Fruit fly (Drosophila melanogaster): ENCODE data around the gene CG4278.

DNA sequence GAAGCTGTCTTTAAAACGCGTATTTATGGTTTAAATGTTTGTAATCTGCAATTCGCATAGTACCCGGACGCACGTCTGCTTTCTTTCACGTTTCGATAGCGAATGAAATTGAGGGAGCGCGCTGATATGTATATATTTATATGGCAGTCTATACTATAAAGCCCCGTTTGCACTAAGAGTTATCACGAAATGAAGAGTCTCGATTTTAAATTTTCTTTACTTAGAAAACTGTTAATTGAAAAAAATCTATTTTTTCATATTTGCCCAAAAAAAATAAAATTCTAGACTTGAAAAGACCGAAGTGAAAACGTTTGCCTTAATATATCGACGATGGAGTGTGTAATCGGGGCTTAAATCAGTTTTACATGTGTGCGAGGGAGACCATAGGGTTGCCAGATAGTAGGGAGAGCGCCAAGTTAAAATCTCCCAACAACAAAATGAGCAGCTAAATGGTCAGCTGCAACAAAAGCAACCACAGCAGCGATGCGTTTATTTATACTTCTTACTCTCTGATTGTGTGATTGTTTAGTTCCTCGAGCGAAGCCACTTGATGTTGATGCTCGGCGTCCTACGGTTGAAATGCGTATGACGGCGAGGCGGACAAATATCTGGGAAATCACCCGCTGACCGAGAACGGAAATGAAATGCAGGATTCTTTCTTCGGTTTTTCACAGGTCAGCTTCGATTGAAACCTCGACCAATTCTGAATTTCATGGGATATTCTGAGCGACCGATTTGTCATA lies 1.2 kb upstream of the CG4278 start, which contains the start of gene cact:
- TF ChIP-seq psq (optimal IDR thresholded peaks at IDR 0.05) = no peak
- no peak for TF ChIP-seq CG8478 (optimal IDR thresholded peaks at IDR 0.05)
- no peak for TF ChIP-seq Dll (optimal IDR thresholded peaks at IDR 0.05)
- no peak for TF ChIP-seq EcR (GFP tag; optimal IDR thresholded peaks at IDR 0.05)
